Worm (Caenorhabditis elegans) whole organism, mixed stage, embryonic: ENCODE data around the gene swp-1.

Experiments
- nhr-2 ChIP-seq: fragments of 150-350 bp; optimal IDR thresholded peaks from 2 replicates; lab custom pipeline; 2014; ENCODE audit warnings: missing biosample characterization, missing genetic modification characterization
- nhr-237 ChIP-seq: fragments of 150-350 bp; optimal IDR thresholded peaks from 2 replicates; lab custom pipeline; 2014; ENCODE audit warnings: missing biosample characterization, missing genetic modification characterization
- nhr-28 ChIP-seq: fragments of 150-350 bp; optimal IDR thresholded peaks from 2 replicates; lab custom pipeline; 2014; ENCODE audit warnings: missing biosample characterization, missing genetic modification characterization
- snpc-4 ChIP-seq: fragments of 150-350 bp; optimal IDR thresholded peaks from 2 replicates; lab custom pipeline; 2014; ENCODE audit warnings: missing biosample characterization, missing genetic modification characterization
- unc-62 ChIP-seq: fragments of 150-350 bp; optimal IDR thresholded peaks from 2 replicates; lab custom pipeline; 2014; ENCODE audit warnings: missing biosample characterization, missing genetic modification reagents, missing genetic modification characterization
- ztf-11 ChIP-seq: fragments of 150-350 bp; optimal IDR thresholded peaks from 2 replicates; lab custom pipeline; 2014; ENCODE audit warnings: missing biosample characterization, missing genetic modification characterization

ce11 chrIII:5722550-5722949, 17.2 kb upstream of the swp-1 start, which contains the start of gene wrm-1:
- TF ChIP-seq snpc-4 (tag; lab: Kevin White, UChicago): no peak
- TF ChIP-seq unc-62 (GFP tag; lab: Kevin White, UChicago): no peak
- TF ChIP-seq nhr-237: no peak
- TF ChIP-seq ztf-11 (tag; lab: Kevin White, UChicago): no peak
- TF ChIP-seq nhr-28 (tag; lab: Kevin White, UChicago): no peak
- no peak for TF ChIP-seq nhr-2 (tag; lab: Kevin White, UChicago)
